Worm (Caenorhabditis elegans) whole organism, L3 larva: ENCODE data around the gene F54D5.3.
A peak's percentile ranks its signal among the peaks of the same experiment; 100 is the strongest.

Experiments used
- R02D3.7 ChIP-seq: fragments of 150-350 bp; optimal IDR thresholded peaks from 2 replicates; lab custom pipeline; 2014; ENCODE audit warnings: missing biosample characterization, missing genetic modification characterization
- ZK546.5 ChIP-seq: sonication (generic microtip); optimal IDR thresholded peaks from 2 replicates; lab custom pipeline; 2017; ENCODE audit warnings: missing biosample characterization, missing genetic modification characterization
- aly-2 ChIP-seq: fragments of 150-350 bp; optimal IDR thresholded peaks from 2 replicates; lab custom pipeline; 2014; ENCODE audit warnings: missing biosample characterization, missing genetic modification characterization
- ama-1 ChIP-seq: fragments of 150-350 bp; optimal IDR thresholded peaks from 2 replicates; lab custom pipeline; 2018
- ceh-16 ChIP-seq: sonication (generic microtip); optimal IDR thresholded peaks from 2 replicates; lab custom pipeline; 2017; ENCODE audit warnings: missing biosample characterization, missing genetic modification characterization
- ceh-28 ChIP-seq: fragments of 150-350 bp; optimal IDR thresholded peaks from 2 replicates; lab custom pipeline; 2014; ENCODE audit warnings: missing biosample characterization, missing genetic modification reagents, missing genetic modification characterization
- ceh-82 ChIP-seq: fragments of 150-350 bp; optimal IDR thresholded peaks from 2 replicates; lab custom pipeline; 2014; ENCODE audit warnings: missing biosample characterization, missing genetic modification characterization
- ceh-9 ChIP-seq: sonication (generic microtip); optimal IDR thresholded peaks from 2 replicates; lab custom pipeline; 2018; ENCODE audit warnings: missing biosample characterization, missing genetic modification characterization
- daf-12 ChIP-seq: fragments of 150-350 bp; optimal IDR thresholded peaks from 2 replicates; lab custom pipeline; 2014; ENCODE audit warnings: missing biosample characterization, missing genetic modification reagents, missing genetic modification characterization
- egl-27 ChIP-seq: sonication (generic microtip); optimal IDR thresholded peaks from 4 replicates; lab custom pipeline; 2017; ENCODE audit warnings: missing biosample characterization, missing genetic modification reagents, missing genetic modification characterization
- egl-5 ChIP-seq: fragments of 150-350 bp; optimal IDR thresholded peaks from 2 replicates; lab custom pipeline; 2017; ENCODE audit warnings: missing biosample characterization, missing genetic modification reagents, missing genetic modification characterization, inconsistent platforms
- elt-1 ChIP-seq: fragments of 150-350 bp; optimal IDR thresholded peaks from 2 replicates; lab custom pipeline; 2014; ENCODE audit warnings: missing biosample characterization, missing genetic modification characterization
- elt-2 ChIP-seq: sonication (generic microtip); optimal IDR thresholded peaks from 2 replicates; lab custom pipeline; 2016; ENCODE audit warnings: missing genetic modification reagents, mild to moderate bottlenecking, missing genetic modification characterization, missing compliant biosample characterization
- elt-3 ChIP-seq, 3 experiments: fragments of 150-350 bp in 1 of 3; sonication (generic microtip) in 2 of 3; optimal IDR thresholded peaks; 2 replicates in 2 of 3; 4 replicates in 1 of 3; lab custom pipeline; 2014 to 2017; ENCODE audit warnings: missing biosample characterization in 3 of 3, missing genetic modification characterization in 3 of 3
- eor-1 ChIP-seq, 2 experiments: fragments of 150-350 bp; optimal IDR thresholded peaks; 2 replicates each; lab custom pipeline; 2014 to 2018; ENCODE audit warnings: missing biosample characterization in 2 of 2, missing genetic modification characterization in 2 of 2
- fkh-10 ChIP-seq: sonication (generic microtip); optimal IDR thresholded peaks from 2 replicates; lab custom pipeline; 2017; ENCODE audit warnings: missing biosample characterization, missing genetic modification reagents, missing genetic modification characterization
- fkh-2 ChIP-seq: fragments of 150-350 bp; optimal IDR thresholded peaks from 2 replicates; lab custom pipeline; 2014; ENCODE audit warnings: missing biosample characterization, missing genetic modification reagents, missing genetic modification characterization
- fos-1 ChIP-seq: fragments of 150-350 bp; optimal IDR thresholded peaks from 2 replicates; lab custom pipeline; 2014; ENCODE audit warnings: missing biosample characterization, missing genetic modification characterization
- hmg-11 ChIP-seq: sonication (generic microtip); optimal IDR thresholded peaks from 2 replicates; lab custom pipeline; 2016; ENCODE audit warnings: missing genetic modification characterization, missing compliant biosample characterization
- jun-1 ChIP-seq: fragments of 150-350 bp; optimal IDR thresholded peaks from 2 replicates; lab custom pipeline; 2014; ENCODE audit warnings: missing biosample characterization, missing genetic modification reagents, missing genetic modification characterization
- lin-15B ChIP-seq: fragments of 150-350 bp; optimal IDR thresholded peaks from 2 replicates; lab custom pipeline; 2014; ENCODE audit warnings: missing biosample characterization, missing genetic modification characterization
- lin-39 ChIP-seq: fragments of 150-350 bp; optimal IDR thresholded peaks from 2 replicates; lab custom pipeline; 2018; ENCODE audit warnings: missing biosample characterization, missing genetic modification reagents, missing genetic modification characterization
- lsy-12 ChIP-seq: sonication (generic microtip); optimal IDR thresholded peaks from 2 replicates; lab custom pipeline; 2016; ENCODE audit warnings: mild to moderate bottlenecking, missing genetic modification characterization, missing compliant biosample characterization
- mdl-1 ChIP-seq: fragments of 150-350 bp; optimal IDR thresholded peaks from 2 replicates; lab custom pipeline; 2014; ENCODE audit warnings: missing biosample characterization, missing genetic modification characterization
- mml-1 ChIP-seq: fragments of 150-350 bp; sonication (generic microtip); optimal IDR thresholded peaks from 3 replicates; lab custom pipeline; 2014; ENCODE audit warnings: missing biosample characterization, missing genetic modification characterization
- nfya-1 ChIP-seq: sonication (generic microtip); optimal IDR thresholded peaks from 2 replicates; lab custom pipeline; 2017; ENCODE audit warnings: missing genetic modification characterization, mild to moderate bottlenecking, missing compliant biosample characterization, antibody characterized with exemption, moderate library complexity; ENCODE audit not compliant: insufficient read depth
- nhr-11 ChIP-seq: fragments of 150-350 bp; optimal IDR thresholded peaks from 2 replicates; lab custom pipeline; 2014; ENCODE audit warnings: missing biosample characterization, missing genetic modification characterization
- nhr-12 ChIP-seq: fragments of 150-350 bp; optimal IDR thresholded peaks from 2 replicates; lab custom pipeline; 2014; ENCODE audit warnings: missing biosample characterization, missing genetic modification characterization
- nhr-23 ChIP-seq: fragments of 150-350 bp; optimal IDR thresholded peaks from 2 replicates; lab custom pipeline; 2014; ENCODE audit warnings: missing biosample characterization, missing genetic modification reagents, missing genetic modification characterization
- nhr-237 ChIP-seq: fragments of 150-350 bp; optimal IDR thresholded peaks from 2 replicates; lab custom pipeline; 2014; ENCODE audit warnings: missing biosample characterization, missing genetic modification characterization
- nhr-25 ChIP-seq: sonication (generic microtip); optimal IDR thresholded peaks from 2 replicates; lab custom pipeline; 2017; ENCODE audit warnings: missing biosample characterization, missing genetic modification characterization
- nhr-28 ChIP-seq: fragments of 150-350 bp; optimal IDR thresholded peaks from 2 replicates; lab custom pipeline; 2014; ENCODE audit warnings: missing biosample characterization, missing genetic modification characterization
- nhr-43 ChIP-seq: sonication (generic microtip); optimal IDR thresholded peaks from 2 replicates; lab custom pipeline; 2016; ENCODE audit warnings: mild to moderate bottlenecking, missing genetic modification characterization, missing compliant biosample characterization; ENCODE audit not compliant: poor library complexity, severe bottlenecking
- nhr-67 ChIP-seq: fragments of 150-350 bp; optimal IDR thresholded peaks from 2 replicates; lab custom pipeline; 2014; ENCODE audit warnings: missing biosample characterization, missing genetic modification characterization
- nhr-76 ChIP-seq: fragments of 150-350 bp; sonication (generic microtip); optimal IDR thresholded peaks from 5 replicates; lab custom pipeline; 2014; ENCODE audit warnings: missing biosample characterization, missing genetic modification characterization
- nhr-77 ChIP-seq: fragments of 150-350 bp; optimal IDR thresholded peaks from 2 replicates; lab custom pipeline; 2014; ENCODE audit warnings: missing biosample characterization, missing genetic modification characterization
- pha-4 ChIP-seq: fragments of 150-350 bp; optimal IDR thresholded peaks from 2 replicates; lab custom pipeline; 2014; ENCODE audit warnings: missing biosample characterization, missing genetic modification reagents, missing genetic modification characterization
- pqm-1 ChIP-seq: fragments of 150-350 bp; optimal IDR thresholded peaks from 2 replicates; lab custom pipeline; 2017; ENCODE audit warnings: missing biosample characterization, missing genetic modification characterization, inconsistent platforms
- sea-2 ChIP-seq: fragments of 150-350 bp; sonication (generic microtip); optimal IDR thresholded peaks from 4 replicates; lab custom pipeline; 2014; ENCODE audit warnings: missing biosample characterization, missing genetic modification reagents, missing genetic modification characterization
- skn-1 ChIP-seq: fragments of 150-350 bp; optimal IDR thresholded peaks from 2 replicates; lab custom pipeline; 2014; ENCODE audit warnings: missing biosample characterization, missing genetic modification characterization
- snpc-4 ChIP-seq: fragments of 150-350 bp; optimal IDR thresholded peaks from 2 replicates; lab custom pipeline; 2014; ENCODE audit warnings: missing biosample characterization, missing genetic modification characterization
- tbx-2 ChIP-seq: sonication (generic microtip); optimal IDR thresholded peaks from 2 replicates; lab custom pipeline; 2016; ENCODE audit warnings: mild to moderate bottlenecking, missing genetic modification characterization, missing compliant biosample characterization
- unc-39 ChIP-seq: sonication (generic microtip); optimal IDR thresholded peaks from 4 replicates; lab custom pipeline; 2017; ENCODE audit warnings: missing biosample characterization, missing genetic modification characterization
- unc-62 ChIP-seq: fragments of 150-350 bp; sonication (generic microtip); optimal IDR thresholded peaks from 4 replicates; lab custom pipeline; 2014; ENCODE audit warnings: missing biosample characterization, missing genetic modification reagents, missing genetic modification characterization
- zag-1 ChIP-seq: fragments of 150-350 bp; optimal IDR thresholded peaks from 2 replicates; lab custom pipeline; 2014; ENCODE audit warnings: missing biosample characterization, missing genetic modification characterization
- ztf-11 ChIP-seq: fragments of 150-350 bp; optimal IDR thresholded peaks from 2 replicates; lab custom pipeline; 2014; ENCODE audit warnings: missing biosample characterization, missing genetic modification characterization
- ztf-4 ChIP-seq: fragments of 150-350 bp; optimal IDR thresholded peaks from 2 replicates; lab custom pipeline; 2014; ENCODE audit warnings: missing biosample characterization, missing genetic modification characterization

The F54D5.3 gene

ce11 chrII:11542958-11543357 is 28.6 kb upstream of the F54D5.3 start:
- no peak for TF ChIP-seq fkh-10
- no peak for TF ChIP-seq nhr-12 (tag; lab: Kevin White, UChicago)
- no peak for TF ChIP-seq lsy-12 (tag; lab: Kevin White, UChicago)
- no peak for TF ChIP-seq nhr-237 (tag; lab: Kevin White, UChicago)
- no peak for TF ChIP-seq fkh-2 (tag; lab: Kevin White, UChicago)
- no peak for TF ChIP-seq nhr-67 (tag; lab: Kevin White, UChicago)
- no peak for TF ChIP-seq ztf-11 (tag; lab: Kevin White, UChicago)
- no peak for TF ChIP-seq ztf-4 (tag; lab: Kevin White, UChicago)
- TF ChIP-seq mdl-1: no peak
- no peak for TF ChIP-seq unc-39 (tag; lab: Kevin White, UChicago)

- TF ChIP-seq ama-1 (peak; percentile 3), pqm-1 (tag; lab: Kevin White, UChicago) (no peak)
Measured at ce11 chrII:11544714-11545113, 26.9 kb upstream of the F54D5.3 start, which contains the start of gene F54D5.9. TSS of gene F54D5.9 (minus strand) at chrII:11544828.

ce11 chrII:11545299-11545951 is 26.2 kb upstream of the F54D5.3 start, which contains the start of gene dnj-13:
TSS of gene dnj-13 (plus strand) at chrII:11545701.
- TF ChIP-seq ceh-16 (tag; lab: Kevin White, UChicago) (peak; percentile 30), elt-1 (tag; lab: Kevin White, UChicago) (peak; percentile 47), zag-1 (tag; lab: Kevin White, UChicago) (no peak), nhr-25 (peak; percentile 91), jun-1 (tag; lab: Kevin White, UChicago) (peak; percentile 88), egl-27 (tag; lab: Kevin White, UChicago) (peak; percentile 91), hmg-11 (tag; lab: Kevin White, UChicago) (peak; percentile 94), skn-1 (peak; percentile 68), ztf-11 (tag; lab: Kevin White, UChicago) (no peak), pha-4 (tag; lab: Kevin White, UChicago) (peak; percentile 96), ama-1 (peak; percentile 87), elt-3 (tag; optimal IDR thresholded peaks at IDR 0.05; lab: Kevin White, UChicago) (no peak), fkh-2 (tag; lab: Kevin White, UChicago) (peak; percentile 75), nhr-67 (tag; lab: Kevin White, UChicago) (no peak), nhr-28 (tag; lab: Kevin White, UChicago) (no peak), ztf-4 (tag; lab: Kevin White, UChicago) (peak; percentile 72), ZK546.5 (tag; lab: Kevin White, UChicago) (peak; percentile 19), fos-1 (peak; percentile 55), tbx-2 (tag; lab: Kevin White, UChicago) (peak; percentile 84), unc-62 (GFP tag; lab: Kevin White, UChicago) (no peak), nhr-23 (tag; lab: Kevin White, UChicago) (peak; percentile 98), lin-39 (tag; lab: Kevin White, UChicago) (peak; percentile 71), nhr-76 (tag; lab: Kevin White, UChicago) (peak; percentile 45), R02D3.7 (tag; lab: Kevin White, UChicago) (peak; percentile 69), nfya-1 (peak; percentile 93), sea-2 (GFP tag; lab: Kevin White, UChicago) (no peak), mdl-1 (peak; percentile 54), nhr-11 (tag; lab: Kevin White, UChicago) (peak; percentile 49), fkh-10 (peak; percentile 85), mml-1 (tag; lab: Kevin White, UChicago) (no peak), ceh-9 (tag; lab: Kevin White, UChicago) (no peak), nhr-43 (peak; percentile 94), aly-2 (tag; lab: Kevin White, UChicago) (no peak), ceh-82 (tag; lab: Kevin White, UChicago) (peak; percentile 71), eor-1 (tag; optimal IDR thresholded peaks at IDR 0.05; lab: Kevin White, UChicago) (peak in 1 of 2 experiments; percentile 84), egl-5 (no peak), ceh-28 (tag; lab: Kevin White, UChicago) (peak; percentile 81), elt-2 (tag; lab: Kevin White, UChicago) (peak; percentile 83), nhr-237 (tag; lab: Kevin White, UChicago) (no peak), pqm-1 (tag; lab: Kevin White, UChicago) (peak; percentile 79), unc-39 (tag; lab: Kevin White, UChicago) (no peak), daf-12 (no peak), nhr-77 (peak; percentile 61), lsy-12 (tag; lab: Kevin White, UChicago) (peak; percentile 98), nhr-12 (tag; lab: Kevin White, UChicago) (no peak), snpc-4 (tag; lab: Kevin White, UChicago) (peak; percentile 73), lin-15B (tag; lab: Kevin White, UChicago) (peak; percentile 92)
